Fruit fly (Drosophila melanogaster) Kc167 (cell line): Measurements from ENCODE around the gene CG11279.

ENCODE experiments used
- Myc ChIP-seq: fragments of >200 bp; optimal IDR thresholded peaks from 2 replicates; lab custom pipeline; 2017; ENCODE audit warnings: missing external identifiers
- Sin3A ChIP-seq: fragments of >200 bp; optimal IDR thresholded peaks from 2 replicates; lab custom pipeline; 2018; ENCODE audit warnings: missing external identifiers
- h ChIP-seq: fragments of >200 bp; optimal IDR thresholded peaks from 3 replicates; lab custom pipeline; 2018; ENCODE audit warnings: missing external identifiers
- insv ChIP-seq: fragments of >200 bp; optimal IDR thresholded peaks from 3 replicates; lab custom pipeline; 2018; ENCODE audit warnings: missing external identifiers
- psq ChIP-seq: fragments of >200 bp; optimal IDR thresholded peaks from 2 replicates; lab custom pipeline; 2017; ENCODE audit warnings: missing external identifiers
- ttk ChIP-seq: sonication (Bioruptor generic); optimal IDR thresholded peaks from 2 replicates; lab custom pipeline; 2017; ENCODE audit warnings: missing external identifiers

Gene CG11279

dm6 chr3L:13036706-13037457 lies 9.9 kb upstream of the CG11279 start, which contains the start of gene Srrm1:
Gene Srrm1, plus strand, starts transcription at chr3L:13036821.
- TF ChIP-seq psq (lab: Kevin White, UChicago): no peak

dm6 chr3L:13040849-13041248 lies 5.9 kb upstream of the CG11279 start:
- TF ChIP-seq Myc: no peak
- no peak for TF ChIP-seq insv (lab: Kevin White, UChicago)
- TF ChIP-seq psq (lab: Kevin White, UChicago): no peak
- TF ChIP-seq h (lab: Kevin White, UChicago): no peak
- no peak for TF ChIP-seq ttk (lab: Kevin White, UChicago)

dm6 chr3L:13041292-13042067 lies 5.3 kb upstream of the CG11279 start, which contains the start of gene RpS4:
Gene RpS4, plus strand, starts transcription at chr3L:13041756.
- TF ChIP-seq psq (lab: Kevin White, UChicago): no peak
- no peak for TF ChIP-seq Sin3A
- no peak for TF ChIP-seq insv (lab: Kevin White, UChicago)
- TF ChIP-seq Myc: no peak
- no peak for TF ChIP-seq ttk (lab: Kevin White, UChicago)
- TF ChIP-seq h (lab: Kevin White, UChicago): no peak

dm6 chr3L:13044335-13044814 lies 2.4 kb upstream of the CG11279 start, which contains the start of gene Syx13:
Gene Syx13, plus strand, starts transcription at chr3L:13044434.
- TF ChIP-seq Sin3A: no peak

- TF ChIP-seq Myc: no peak
- TF ChIP-seq h (lab: Kevin White, UChicago): no peak
- TF ChIP-seq insv (lab: Kevin White, UChicago): no peak
- TF ChIP-seq Sin3A: no peak
- TF ChIP-seq psq (lab: Kevin White, UChicago): no peak
These were observed 2.9 kb downstream of the CG11279 start for dm6 chr3L:13049671-13050070.

- no peak for TF ChIP-seq psq (lab: Kevin White, UChicago)
- TF ChIP-seq h (lab: Kevin White, UChicago): no peak
- no peak for TF ChIP-seq Sin3A
- no peak for TF ChIP-seq ttk (lab: Kevin White, UChicago)
- no peak for TF ChIP-seq Myc
- no peak for TF ChIP-seq insv (lab: Kevin White, UChicago)
These were observed 4.0 kb downstream of the CG11279 start for dm6 chr3L:13050675-13051202.

dm6 chr3L:13058429-13058828 lies 11.7 kb downstream of the CG11279 start:
- TF ChIP-seq psq (lab: Kevin White, UChicago) (no peak), Myc (no peak), h (lab: Kevin White, UChicago) (no peak), Sin3A (no peak), insv (lab: Kevin White, UChicago) (no peak), ttk (lab: Kevin White, UChicago) (no peak)

- no peak for TF ChIP-seq Myc
- TF ChIP-seq Sin3A: no peak
- TF ChIP-seq h (lab: Kevin White, UChicago): no peak
- TF ChIP-seq insv (lab: Kevin White, UChicago): no peak
- no peak for TF ChIP-seq ttk (lab: Kevin White, UChicago)
- no peak for TF ChIP-seq psq (lab: Kevin White, UChicago)
These were observed 14.6 kb downstream of the CG11279 start, which contains the start of the genes CG14115 and CG34428 for dm6 chr3L:13061322-13061809. Gene CG14115, minus strand, starts transcription at chr3L:13061422. Gene CG34428, plus strand, starts transcription at chr3L:13061759.

dm6 chr3L:13062746-13063145 lies 16.0 kb downstream of the CG11279 start, which contains the start of gene CG34429:
Gene CG34429, plus strand, starts transcription at chr3L:13063046.
- TF ChIP-seq insv (lab: Kevin White, UChicago) (no peak), Myc (no peak), psq (lab: Kevin White, UChicago) (no peak), ttk (lab: Kevin White, UChicago) (no peak), h (lab: Kevin White, UChicago) (no peak), Sin3A (no peak)

- TF ChIP-seq Sin3A (no peak), psq (lab: Kevin White, UChicago) (no peak), h (lab: Kevin White, UChicago) (no peak), ttk (lab: Kevin White, UChicago) (no peak), Myc (no peak), insv (lab: Kevin White, UChicago) (no peak)
These were observed 17.6 kb downstream of the CG11279 start for dm6 chr3L:13064346-13064745.

- no peak for TF ChIP-seq h (lab: Kevin White, UChicago)
- no peak for TF ChIP-seq insv (lab: Kevin White, UChicago)
- no peak for TF ChIP-seq ttk (lab: Kevin White, UChicago)
These were observed 18.2 kb downstream of the CG11279 start for dm6 chr3L:13064935-13065334.

dm6 chr3L:13065619-13066018 lies 18.8 kb downstream of the CG11279 start:
- no peak for TF ChIP-seq Myc
- no peak for TF ChIP-seq ttk (lab: Kevin White, UChicago)
- TF ChIP-seq psq (lab: Kevin White, UChicago): no peak
- TF ChIP-seq Sin3A: no peak
- no peak for TF ChIP-seq insv (lab: Kevin White, UChicago)
- no peak for TF ChIP-seq h (lab: Kevin White, UChicago)
